Fruit fly (Drosophila melanogaster) whole organism, embryonic: ENCODE data around the gene rogdi.
A peak's percentile ranks its signal among the peaks of the same experiment; 100 is the strongest.

Experiments used
- Abd-B ChIP-seq: fragments of 200-800 bp; sonication (Bioruptor generic); optimal IDR thresholded peaks from 2 replicates; lab custom pipeline; 2018; ENCODE audit warnings: missing biosample characterization, mild to moderate bottlenecking, missing genetic modification characterization, moderate library complexity
- Bgb ChIP-seq: fragments of 200-800 bp; sonication (Bioruptor generic); IDR thresholded peaks from 2 replicates; pipeline ENCODE4 v1.3.6; 2022; ENCODE audit warnings: missing biosample characterization, missing genetic modification characterization; ENCODE audit not compliant: partially characterized antibody
- CG10321 ChIP-seq: fragments of 200-800 bp; sonication (Bioruptor generic); IDR thresholded peaks from 2 replicates; pipeline ENCODE4 v1.3.6; 2022; ENCODE audit warnings: missing biosample characterization, missing genetic modification characterization
- CG11398 ChIP-seq: fragments of 200-800 bp; sonication (Bioruptor generic); optimal IDR thresholded peaks from 2 replicates; lab custom pipeline; 2016; ENCODE audit warnings: missing biosample characterization, missing genetic modification characterization
- CG11504 ChIP-seq: fragments of 200-800 bp; sonication (Bioruptor generic); optimal IDR thresholded peaks from 3 replicates; lab custom pipeline; 2019; ENCODE audit warnings: missing biosample characterization, mild to moderate bottlenecking, missing genetic modification characterization, moderate library complexity
- CG12155 ChIP-seq: fragments of 200-800 bp; sonication (Bioruptor generic); optimal IDR thresholded peaks from 3 replicates; lab custom pipeline; 2016; ENCODE audit warnings: missing biosample characterization, missing genetic modification characterization
- CG1233 ChIP-seq: fragments of 200-800 bp; sonication (Bioruptor generic); optimal IDR thresholded peaks from 4 replicates; lab custom pipeline; 2018; ENCODE audit warnings: missing biosample characterization, mild to moderate bottlenecking, missing genetic modification characterization
- CG13624 ChIP-seq: fragments of 200-800 bp; sonication (Bioruptor generic); optimal IDR thresholded peaks from 2 replicates; lab custom pipeline; 2016; ENCODE audit warnings: missing biosample characterization, missing genetic modification characterization
- CG15601 ChIP-seq: fragments of 200-800 bp; sonication (Bioruptor generic); optimal IDR thresholded peaks from 3 replicates; lab custom pipeline; 2019; ENCODE audit warnings: missing biosample characterization, mild to moderate bottlenecking, missing genetic modification characterization, moderate library complexity
- CG15696 ChIP-seq: fragments of 200-800 bp; sonication (Bioruptor generic); optimal IDR thresholded peaks from 2 replicates; lab custom pipeline; 2019; ENCODE audit warnings: missing biosample characterization, mild to moderate bottlenecking, missing genetic modification characterization, moderate library complexity
- CG1602 ChIP-seq: fragments of 200-800 bp; sonication (Bioruptor generic); optimal IDR thresholded peaks from 3 replicates; lab custom pipeline; 2016; ENCODE audit warnings: missing biosample characterization, missing genetic modification characterization
- CG17802 ChIP-seq: fragments of 200-800 bp; sonication (Bioruptor generic); optimal IDR thresholded peaks from 2 replicates; lab custom pipeline; 2018; ENCODE audit warnings: missing biosample characterization, mild to moderate bottlenecking, missing genetic modification characterization, moderate library complexity
- CG1832 ChIP-seq: fragments of 200-800 bp; sonication (Bioruptor generic); optimal IDR thresholded peaks from 2 replicates; lab custom pipeline; 2017; ENCODE audit warnings: missing biosample characterization, mild to moderate bottlenecking, missing genetic modification characterization, inconsistent platforms
- CG2129 ChIP-seq: fragments of 200-800 bp; sonication (Bioruptor generic); IDR thresholded peaks from 2 replicates; pipeline ENCODE4 v1.3.6; 2022; ENCODE audit warnings: missing biosample characterization, missing genetic modification characterization; ENCODE audit not compliant: partially characterized antibody
- CG2712 ChIP-seq: fragments of 200-800 bp; optimal IDR thresholded peaks from 3 replicates; lab custom pipeline; 2019; ENCODE audit warnings: missing biosample characterization, mild to moderate bottlenecking, missing genetic modification characterization, moderate library complexity
- CG30020 ChIP-seq: fragments of 200-800 bp; optimal IDR thresholded peaks from 2 replicates; lab custom pipeline; 2019; ENCODE audit warnings: missing biosample characterization, mild to moderate bottlenecking, missing genetic modification characterization, moderate library complexity
- CG34376 ChIP-seq: fragments of 200-800 bp; sonication (Bioruptor generic); optimal IDR thresholded peaks from 2 replicates; lab custom pipeline; 2018; ENCODE audit warnings: missing biosample characterization, mild to moderate bottlenecking, missing genetic modification characterization
- CG3847 ChIP-seq: fragments of 200-800 bp; sonication (Bioruptor generic); IDR thresholded peaks from 2 replicates; pipeline ENCODE4 v1.3.6; 2022; ENCODE audit warnings: missing biosample characterization, missing genetic modification characterization
- CG4730 ChIP-seq: fragments of 200-800 bp; sonication (Bioruptor generic); IDR thresholded peaks from 2 replicates; pipeline ENCODE4 v1.3.6; 2022; ENCODE audit warnings: missing biosample characterization, missing genetic modification characterization
- CG4820 ChIP-seq: fragments of 200-800 bp; sonication (Bioruptor generic); optimal IDR thresholded peaks from 3 replicates; lab custom pipeline; 2016; ENCODE audit warnings: missing biosample characterization, missing genetic modification characterization
- Dip3 ChIP-seq: fragments of 200-800 bp; sonication (Bioruptor generic); optimal IDR thresholded peaks from 3 replicates; lab custom pipeline; 2016; ENCODE audit warnings: missing biosample characterization, missing genetic modification characterization
- Dll ChIP-seq: fragments of 200-800 bp; sonication (Bioruptor generic); IDR thresholded peaks from 4 replicates; pipeline ENCODE4 v1.3.6; 2022; ENCODE audit warnings: missing biosample characterization, missing genetic modification characterization; ENCODE audit not compliant: partially characterized antibody
- GATAe ChIP-seq: fragments of 200-800 bp; sonication (Bioruptor generic); conservative IDR thresholded peaks from 2 replicates; pipeline ENCODE4 v1.3.6; 2022; ENCODE audit warnings: missing biosample characterization, missing genetic modification characterization
- H2.0 ChIP-seq: fragments of 200-800 bp; sonication (Bioruptor generic); IDR thresholded peaks from 2 replicates; pipeline ENCODE4 v1.3.6; 2022; ENCODE audit warnings: missing biosample characterization, missing genetic modification characterization
- Hr78 ChIP-seq, 2 experiments: fragments of 200-800 bp in 1 of 2; fragments of >200 bp in 1 of 2; sonication (Bioruptor generic) in 1 of 2; optimal IDR thresholded peaks; 2 replicates each; lab custom pipeline; 2017 to 2019; ENCODE audit warnings: missing biosample characterization in 2 of 2, missing genetic modification characterization in 2 of 2, mild to moderate bottlenecking in 1 of 2, moderate library complexity in 1 of 2
- Lim3 ChIP-seq: fragments of 200-800 bp; sonication (Bioruptor generic); IDR thresholded peaks from 2 replicates; pipeline ENCODE4 v1.3.6; 2022; ENCODE audit warnings: missing biosample characterization, missing genetic modification characterization
- NK7.1 ChIP-seq: fragments of 200-800 bp; sonication (Bioruptor generic); optimal IDR thresholded peaks from 3 replicates; lab custom pipeline; 2016; ENCODE audit warnings: missing biosample characterization, missing genetic modification characterization
- Optix ChIP-seq: fragments of 200-800 bp; sonication (Bioruptor generic); IDR thresholded peaks from 3 replicates; pipeline ENCODE4 v1.3.6; 2022; ENCODE audit warnings: missing biosample characterization, missing genetic modification characterization
- Sin3A ChIP-seq: fragments of >200 bp; optimal IDR thresholded peaks from 2 replicates; lab custom pipeline; 2018
- Usf ChIP-seq: fragments of 200-800 bp; sonication (Bioruptor generic); optimal IDR thresholded peaks from 2 replicates; lab custom pipeline; 2017; ENCODE audit warnings: missing genotype, missing biosample characterization, missing genetic modification characterization
- ab ChIP-seq: fragments of 200-800 bp; sonication (Bioruptor generic); optimal IDR thresholded peaks from 2 replicates; lab custom pipeline; 2016; ENCODE audit warnings: missing biosample characterization, missing genetic modification characterization
- az2 ChIP-seq: fragments of 200-800 bp; sonication (Bioruptor generic); optimal IDR thresholded peaks from 3 replicates; lab custom pipeline; 2016; ENCODE audit warnings: missing biosample characterization, missing genetic modification characterization
- br ChIP-seq: fragments of >200 bp; optimal IDR thresholded peaks from 2 replicates; lab custom pipeline; 2017
- chn ChIP-seq: fragments of 200-800 bp; sonication (Bioruptor generic); optimal IDR thresholded peaks from 2 replicates; lab custom pipeline; 2016; ENCODE audit warnings: missing biosample characterization, missing genetic modification characterization
- esg ChIP-seq: fragments of 200-800 bp; sonication (Bioruptor generic); conservative IDR thresholded peaks from 2 replicates; pipeline ENCODE4 v1.3.6; 2022; ENCODE audit warnings: missing biosample characterization, missing genetic modification characterization
- eve ChIP-seq, 2 experiments: fragments of >200 bp; optimal IDR thresholded peaks; 2 replicates each; lab custom pipeline; 2017; ENCODE audit warnings: missing biosample characterization in 2 of 2, missing genetic modification characterization in 2 of 2
- fd96Cb ChIP-seq: fragments of 200-800 bp; sonication (Bioruptor generic); optimal IDR thresholded peaks from 2 replicates; lab custom pipeline; 2018; ENCODE audit warnings: missing biosample characterization, mild to moderate bottlenecking, missing genetic modification characterization, moderate library complexity
- h ChIP-seq: fragments of >200 bp; optimal IDR thresholded peaks from 2 replicates; lab custom pipeline; 2017
- hbn ChIP-seq: fragments of 200-800 bp; sonication (Bioruptor generic); IDR thresholded peaks from 2 replicates; pipeline ENCODE4 v1.3.6; 2022; ENCODE audit warnings: missing biosample characterization, missing genetic modification characterization; ENCODE audit not compliant: partially characterized antibody
- kay ChIP-seq: fragments of 200-800 bp; sonication (Bioruptor generic); optimal IDR thresholded peaks from 2 replicates; lab custom pipeline; 2016; ENCODE audit warnings: missing biosample characterization, missing genetic modification characterization
- klu ChIP-seq: fragments of 200-800 bp; sonication (Bioruptor generic); IDR thresholded peaks from 2 replicates; pipeline ENCODE4 v1.3.6; 2022; ENCODE audit warnings: missing biosample characterization, missing genetic modification characterization
- lola ChIP-seq, 3 experiments: fragments of >200 bp in 2 of 3; fragments of 200-800 bp in 1 of 3; sonication (Bioruptor generic) in 1 of 3; optimal IDR thresholded peaks; 2 replicates each; lab custom pipeline; 2017 to 2019; ENCODE audit warnings: missing biosample characterization in 3 of 3, missing genetic modification characterization in 3 of 3, mild to moderate bottlenecking in 1 of 3, moderate library complexity in 1 of 3
- odd ChIP-seq: fragments of 200-800 bp; sonication (Bioruptor generic); optimal IDR thresholded peaks from 2 replicates; lab custom pipeline; 2017; ENCODE audit warnings: missing biosample characterization, mild to moderate bottlenecking, missing genetic modification characterization
- pnt ChIP-seq: fragments of 200-800 bp; sonication (Bioruptor generic); optimal IDR thresholded peaks from 3 replicates; lab custom pipeline; 2016; ENCODE audit warnings: missing biosample characterization, missing genetic modification characterization
- prd ChIP-seq, 3 experiments: fragments of >200 bp in 2 of 3; fragments of 200-800 bp in 1 of 3; sonication (Bioruptor generic) in 1 of 3; optimal IDR thresholded peaks in 2 of 3; IDR thresholded peaks in 1 of 3; 2 replicates in 2 of 3; 3 replicates in 1 of 3; pipeline versions ENCODE4 v1.3.6 to Lab custom; 2017 to 2022; ENCODE audit warnings: missing biosample characterization in 1 of 3, missing genetic modification characterization in 1 of 3
- pum ChIP-seq: fragments of 200-800 bp; sonication (Bioruptor generic); optimal IDR thresholded peaks from 2 replicates; lab custom pipeline; 2016; ENCODE audit warnings: missing biosample characterization, missing genetic modification characterization
- row ChIP-seq: fragments of 200-800 bp; sonication (Bioruptor generic); IDR thresholded peaks from 3 replicates; pipeline ENCODE4 v1.3.6; 2022; ENCODE audit warnings: missing biosample characterization, missing genetic modification characterization
- sens-2 ChIP-seq: fragments of 200-800 bp; sonication (Bioruptor generic); IDR thresholded peaks from 2 replicates; pipeline ENCODE4 v1.3.6; 2022; ENCODE audit warnings: missing biosample characterization, missing genetic modification characterization
- slp2 ChIP-seq: fragments of 200-800 bp; sonication (Bioruptor generic); optimal IDR thresholded peaks from 2 replicates; lab custom pipeline; 2016; ENCODE audit warnings: missing biosample characterization, missing genetic modification characterization
- sug ChIP-seq: fragments of 200-800 bp; optimal IDR thresholded peaks from 2 replicates; lab custom pipeline; 2019; ENCODE audit warnings: missing biosample characterization, mild to moderate bottlenecking, missing genetic modification characterization, moderate library complexity
- toy ChIP-seq: fragments of 200-800 bp; sonication (Bioruptor generic); IDR thresholded peaks from 2 replicates; pipeline ENCODE4 v1.3.6; 2022; ENCODE audit warnings: missing biosample characterization, missing genetic modification characterization

Gene rogdi

dm6 chr3L:17042297-17042921 is 6.9 kb upstream of the rogdi start, which contains the start of the genes scaf6 and Papst2 (continued):
- TF ChIP-seq Lim3 (GFP tag; lab: Robert Waterston, UW) (no peak), Dip3 (GFP tag; lab: Kevin White, UChicago) (no peak), hbn (no peak), CG12155 (no peak), chn (GFP tag; lab: Kevin White, UChicago) (no peak), CG13624 (GFP tag; lab: Kevin White, UChicago) (no peak), Sin3A (peak; percentile 93), CG1832 (GFP tag; lab: Kevin White, UChicago) (no peak), row (GFP tag; lab: Robert Waterston, UW) (peak; percentile 41), odd (GFP tag; lab: Kevin White, UChicago) (no peak), pnt (GFP tag; lab: Kevin White, UChicago) (no peak), lola (GFP tag; optimal IDR thresholded peaks at IDR 0.05; lab: Kevin White, UChicago) (peak in 1 of 3 experiments; percentile 8), br (lab: Kevin White, UChicago) (no peak), CG2712 (tag; lab: Kevin White, UChicago) (no peak), prd (optimal IDR thresholded peaks at IDR 0.05; lab: Kevin White, UChicago) (no peak), prd (GFP tag; IDR thresholded peaks at IDR 0.05; lab: Robert Waterston, UW) (no peak; the same call in 2 of the 3 replicates), pum (peak; percentile 1), CG17802 (tag; lab: Kevin White, UChicago) (no peak), CG2129 (GFP tag; lab: Robert Waterston, UW) (no peak), Abd-B (GFP tag; lab: Kevin White, UChicago) (no peak), slp2 (no peak), Usf (no peak), CG1233 (GFP tag; lab: Kevin White, UChicago) (no peak), Optix (no peak), Dll (GFP tag; lab: Robert Waterston, UW) (peak; percentile 53; the same call in 2 of the 4 replicates), CG4820 (no peak), Hr78 (GFP tag; optimal IDR thresholded peaks at IDR 0.05; lab: Kevin White, UChicago) (no peak), fd96Cb (tag; lab: Kevin White, UChicago) (no peak), CG10321 (no peak), eve (GFP tag; optimal IDR thresholded peaks at IDR 0.05; lab: Kevin White, UChicago) (no peak), CG11398 (GFP tag; lab: Kevin White, UChicago) (no peak), CG4730 (no peak), klu (no peak), Bgb (GFP tag; lab: Robert Waterston, UW) (peak; percentile 52; the same call in 1 of the 2 replicates), NK7.1 (GFP tag; lab: Kevin White, UChicago) (no peak), CG30020 (tag; lab: Kevin White, UChicago) (peak; percentile 48), sens-2 (GFP tag; lab: Robert Waterston, UW) (no peak), CG11504 (tag; lab: Kevin White, UChicago) (no peak), CG15696 (no peak), az2 (GFP tag; lab: Kevin White, UChicago) (no peak), kay (GFP tag; lab: Kevin White, UChicago) (no peak), CG3847 (GFP tag; lab: Robert Waterston, UW) (peak; percentile 79), sug (tag; lab: Kevin White, UChicago) (peak; percentile 12), esg (GFP tag; lab: Robert Waterston, UW) (no peak), CG15601 (no peak), GATAe (GFP tag; lab: Robert Waterston, UW) (0 out of 2 replicates have a peak, but pooled peaks have one; percentile 24), CG34376 (no peak), H2.0 (no peak), h (lab: Kevin White, UChicago) (no peak), ab (GFP tag; lab: Kevin White, UChicago) (no peak), toy (no peak), CG1602 (GFP tag; lab: Kevin White, UChicago) (no peak)
